Worm (Caenorhabditis elegans): ENCODE results near the gene ZK856.16.

DNA sequence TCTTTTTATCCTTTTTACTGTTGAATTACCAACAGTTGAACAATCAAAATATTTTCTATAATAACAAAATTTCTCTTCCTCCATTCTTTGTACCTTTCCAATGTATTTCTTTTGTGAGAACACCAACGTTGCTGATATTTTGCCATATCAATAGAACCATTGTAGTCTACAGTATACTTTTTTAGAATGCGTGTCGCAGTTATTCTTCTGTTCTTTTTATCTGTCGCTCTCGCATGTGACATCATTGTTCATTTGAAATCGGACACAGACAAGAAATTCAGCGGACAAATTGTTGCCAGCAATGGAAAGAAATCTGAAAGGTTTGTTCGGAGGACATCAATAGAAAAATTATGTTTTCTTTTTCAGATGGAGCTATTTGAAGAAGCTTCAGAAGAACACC lies 3.5 kb downstream of the ZK856.16 start, which contains the start of gene ZK856.7:
- TF ChIP-seq ama-1 (optimal IDR thresholded peaks at IDR 0.05) (no peak), nfya-1 (tag; optimal IDR thresholded peaks at IDR 0.05) (no peak), rnt-1 (tag; optimal IDR thresholded peaks at IDR 0.05) (no peak), unc-42 (tag; optimal IDR thresholded peaks at IDR 0.05) (no peak), hlh-6 (tag; optimal IDR thresholded peaks at IDR 0.05) (no peak), ceh-34 (tag; optimal IDR thresholded peaks at IDR 0.05) (no peak), fax-1 (tag; optimal IDR thresholded peaks at IDR 0.05) (no peak), pha-4 (tag; optimal IDR thresholded peaks at IDR 0.05) (no peak), ceh-9 (tag; optimal IDR thresholded peaks at IDR 0.05) (no peak), npax-4 (tag; optimal IDR thresholded peaks at IDR 0.05) (no peak), ztf-16 (tag; optimal IDR thresholded peaks at IDR 0.05) (no peak), unc-86 (tag; optimal IDR thresholded peaks at IDR 0.05) (no peak)
